Comparison of ENCODE assay signal across 3 worm cellular contexts in the genomic region with DNA sequence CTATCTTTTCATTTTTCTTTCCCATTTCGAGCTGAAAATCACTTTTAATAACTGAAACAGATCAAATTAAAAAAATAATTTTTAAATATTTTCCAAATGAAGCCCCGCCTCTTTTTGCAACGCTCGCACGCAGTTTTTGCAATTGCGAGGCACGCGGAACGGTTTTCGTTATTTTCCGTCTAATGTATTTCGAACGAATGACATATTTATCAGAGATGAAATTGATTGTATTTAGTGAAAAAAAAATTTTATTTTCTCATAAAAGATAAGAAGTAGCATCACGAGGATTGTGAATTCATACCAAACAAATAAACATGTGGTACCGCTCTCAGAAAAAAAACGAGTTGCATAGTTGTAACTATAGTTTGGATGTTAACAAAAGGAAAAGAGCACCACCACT.
TF ChIP-seq lines count a peak whose summit lies in the region.

A gene (minus strand): TSS at position 31 of the 400 bp plus-strand sequence.

TF ChIP-seq in whole organism, L2 larva, 48 proteins besides CTCF, POLR2A, EP300 and RAD21 (continued from another document):
- TF ChIP-seq ZK546.5 (tag; optimal IDR thresholded peaks at IDR 0.05; lab: Kevin White, UChicago) (no peak), sma-3 (GFP tag; optimal IDR thresholded peaks at IDR 0.05; lab: Kevin White, UChicago) (peak; percentile 85), aly-2 (tag; optimal IDR thresholded peaks at IDR 0.05; lab: Kevin White, UChicago) (no peak), elt-3 (tag; optimal IDR thresholded peaks at IDR 0.05; lab: Kevin White, UChicago) (no peak), nhr-25 (tag; optimal IDR thresholded peaks at IDR 0.05; lab: Kevin White, UChicago) (peak; percentile 58), ceh-16 (tag; optimal IDR thresholded peaks at IDR 0.05; lab: Kevin White, UChicago) (no peak), nhr-129 (tag; optimal IDR thresholded peaks at IDR 0.05; lab: Kevin White, UChicago) (peak; percentile 35), nhr-77 (tag; optimal IDR thresholded peaks at IDR 0.05; lab: Kevin White, UChicago) (no peak), lin-13 (GFP tag; optimal IDR thresholded peaks at IDR 0.05; lab: Kevin White, UChicago) (peak; percentile 72), nhr-12 (tag; optimal IDR thresholded peaks at IDR 0.05; lab: Kevin White, UChicago) (no peak), Y55F3AM.14 (GFP tag; optimal IDR thresholded peaks at IDR 0.05; lab: Kevin White, UChicago) (peak; percentile 17), peb-1 (tag; optimal IDR thresholded peaks at IDR 0.05; lab: Kevin White, UChicago) (no peak), zag-1 (tag; optimal IDR thresholded peaks at IDR 0.05; lab: Kevin White, UChicago) (no peak), nhr-6 (tag; optimal IDR thresholded peaks at IDR 0.05; lab: Kevin White, UChicago) (no peak), dmd-4 (tag; optimal IDR thresholded peaks at IDR 0.05; lab: Kevin White, UChicago) (no peak), nhr-10 (tag; optimal IDR thresholded peaks at IDR 0.05; lab: Kevin White, UChicago) (no peak), fos-1 (tag; optimal IDR thresholded peaks at IDR 0.05; lab: Kevin White, UChicago) (peak; percentile 4), elt-1 (tag; optimal IDR thresholded peaks at IDR 0.05; lab: Kevin White, UChicago) (no peak), ztf-1 (GFP tag; conservative IDR thresholded peaks at IDR 0.05; lab: Robert Waterston, UW) (no peak), ztf-4 (tag; optimal IDR thresholded peaks at IDR 0.05; lab: Kevin White, UChicago) (peak; percentile 55), mbf-1 (tag; optimal IDR thresholded peaks at IDR 0.05; lab: Kevin White, UChicago) (no peak), R02D3.7 (tag; optimal IDR thresholded peaks at IDR 0.05; lab: Kevin White, UChicago) (no peak), C34F6.9 (tag; optimal IDR thresholded peaks at IDR 0.05; lab: Kevin White, UChicago) (peak; percentile 63), ceh-82 (tag; optimal IDR thresholded peaks at IDR 0.05; lab: Kevin White, UChicago) (no peak), nhr-237 (tag; optimal IDR thresholded peaks at IDR 0.05; lab: Kevin White, UChicago) (peak; percentile 19), alr-1 (tag; optimal IDR thresholded peaks at IDR 0.05; lab: Kevin White, UChicago) (no peak), mab-5 (tag; optimal IDR thresholded peaks at IDR 0.05; lab: Kevin White, UChicago) (no peak)

TF ChIP-seq in whole organism, L4 larva, 104 proteins besides CTCF, POLR2A, EP300 and RAD21 (continued from another document and continues in another):
- no peak for TF ChIP-seq unc-39 (tag; optimal IDR thresholded peaks at IDR 0.05; lab: Kevin White, UChicago)
- TF ChIP-seq snpc-4 (tag; optimal IDR thresholded peaks at IDR 0.05; lab: Kevin White, UChicago): no peak
- TF ChIP-seq lin-13 (GFP tag; optimal IDR thresholded peaks at IDR 0.05; lab: Kevin White, UChicago): peak; percentile 47
- no peak for TF ChIP-seq ztf-11 (tag; optimal IDR thresholded peaks at IDR 0.05; lab: Kevin White, UChicago)
- no peak for TF ChIP-seq madf-9 (GFP tag; conservative IDR thresholded peaks at IDR 0.05; lab: Robert Waterston, UW)
- peak; percentile 58; the same call in 1 of the 2 replicates for TF ChIP-seq arid-1 (GFP tag; conservative IDR thresholded peaks at IDR 0.05; lab: Robert Waterston, UW)
- no peak for TF ChIP-seq R02D3.7 (tag; optimal IDR thresholded peaks at IDR 0.05; lab: Kevin White, UChicago)
- no peak for TF ChIP-seq fkh-10 (GFP tag; optimal IDR thresholded peaks at IDR 0.05; lab: Kevin White, UChicago)
- peak; percentile 72; the same call in 1 of the 2 replicates for TF ChIP-seq mdt-29 (GFP tag; IDR thresholded peaks at IDR 0.05; lab: Robert Waterston, UW)
- peak in 1 of 2 experiments; percentile 33 for TF ChIP-seq mdl-1 (tag; optimal IDR thresholded peaks at IDR 0.05; lab: Kevin White, UChicago)
- no peak for TF ChIP-seq nhr-111 (GFP tag; optimal IDR thresholded peaks at IDR 0.05; lab: Kevin White, UChicago)
- TF ChIP-seq daf-16 (GFP tag; optimal IDR thresholded peaks at IDR 0.05; lab: Kevin White, UChicago): peak; percentile 9 to 56
- TF ChIP-seq daf-16 (tag; optimal IDR thresholded peaks at IDR 0.05; lab: Kevin White, UChicago): peak; percentile 97
- no peak for TF ChIP-seq ceh-32 (tag; optimal IDR thresholded peaks at IDR 0.05; lab: Kevin White, UChicago; ENCODE audit: poor library complexity)
- TF ChIP-seq nhr-41 (GFP tag; IDR thresholded peaks at IDR 0.05; lab: Robert Waterston, UW): no peak; the same call in 1 of the 2 replicates
- TF ChIP-seq cey-2 (tag; optimal IDR thresholded peaks at IDR 0.05; lab: Kevin White, UChicago; ENCODE audit: borderline replicate concordance, insufficient read depth): no peak
- TF ChIP-seq attf-4 (tag; optimal IDR thresholded peaks at IDR 0.05; lab: Kevin White, UChicago): no peak
- TF ChIP-seq hmg-1.1 (GFP tag; IDR thresholded peaks at IDR 0.05; lab: Robert Waterston, UW): peak; percentile 56
- no peak for TF ChIP-seq ZK337.2 (GFP tag; IDR thresholded peaks at IDR 0.05; lab: Robert Waterston, UW)
- TF ChIP-seq snpc-1.2 (GFP tag; IDR thresholded peaks at IDR 0.05; lab: Robert Waterston, UW): no peak
- TF ChIP-seq ces-1 (GFP tag; optimal IDR thresholded peaks at IDR 0.05; lab: Kevin White, UChicago): no peak
- TF ChIP-seq nhr-48 (tag; optimal IDR thresholded peaks at IDR 0.05; lab: Kevin White, UChicago): peak; percentile 65
- TF ChIP-seq Y75B8A.6 (GFP tag; IDR thresholded peaks at IDR 0.05; lab: Robert Waterston, UW): no peak
- TF ChIP-seq F37D6.2 (tag; optimal IDR thresholded peaks at IDR 0.05; lab: Kevin White, UChicago): peak; percentile 14
- peak; percentile 77 for TF ChIP-seq duxl-1 (tag; optimal IDR thresholded peaks at IDR 0.05; lab: Kevin White, UChicago; ENCODE audit: poor library complexity)
- TF ChIP-seq F10B5.3 (tag; optimal IDR thresholded peaks at IDR 0.05; lab: Kevin White, UChicago): peak; percentile 64
- TF ChIP-seq pqm-1 (tag; optimal IDR thresholded peaks at IDR 0.05; lab: Kevin White, UChicago): peak; percentile 12
- TF ChIP-seq dmd-6 (GFP tag; IDR thresholded peaks at IDR 0.05; lab: Robert Waterston, UW): peak; percentile 60
- peak; percentile 45 for TF ChIP-seq daf-19 (GFP tag; conservative IDR thresholded peaks at IDR 0.05; lab: Robert Waterston, UW)
- TF ChIP-seq ceh-44 (GFP tag; IDR thresholded peaks at IDR 0.05; lab: Robert Waterston, UW): no peak
- TF ChIP-seq zag-1 (tag; optimal IDR thresholded peaks at IDR 0.05; lab: Kevin White, UChicago): no peak
- no peak for TF ChIP-seq tra-1 (GFP tag; IDR thresholded peaks at IDR 0.05; lab: Robert Waterston, UW)
- TF ChIP-seq fos-1 (tag; optimal IDR thresholded peaks at IDR 0.05; lab: Kevin White, UChicago): no peak
- TF ChIP-seq dmd-8 (GFP tag; IDR thresholded peaks at IDR 0.05; lab: Robert Waterston, UW): no peak
- no peak for TF ChIP-seq lir-3 (tag; optimal IDR thresholded peaks at IDR 0.05; lab: Kevin White, UChicago)
- TF ChIP-seq Y105C5A.15 (GFP tag; IDR thresholded peaks at IDR 0.05; lab: Robert Waterston, UW): 0 out of 2 replicates have a peak, but pooled peaks have one; percentile 56
- TF ChIP-seq T26A8.4 (GFP tag; IDR thresholded peaks at IDR 0.05; lab: Robert Waterston, UW): peak; percentile 82
- peak; percentile 91 for TF ChIP-seq mes-2 (tag; optimal IDR thresholded peaks at IDR 0.05; lab: Kevin White, UChicago; ENCODE audit: poor library complexity, severe bottlenecking)
- peak; percentile 71 for TF ChIP-seq dpl-1 (GFP tag; optimal IDR thresholded peaks at IDR 0.05; lab: Kevin White, UChicago)
- no peak for TF ChIP-seq nhr-76 (tag; optimal IDR thresholded peaks at IDR 0.05; lab: Kevin White, UChicago)
- TF ChIP-seq nhr-10 (tag; optimal IDR thresholded peaks at IDR 0.05; lab: Kevin White, UChicago): peak; percentile 13
- peak; percentile 81 for TF ChIP-seq nhr-6 (tag; optimal IDR thresholded peaks at IDR 0.05; lab: Kevin White, UChicago)
- no peak for TF ChIP-seq F26F4.8 (GFP tag; conservative IDR thresholded peaks at IDR 0.05; lab: Robert Waterston, UW)
- 0 out of 2 replicates have a peak, but pooled peaks have one; percentile 24 for TF ChIP-seq Y48G9A.11 (GFP tag; IDR thresholded peaks at IDR 0.05; lab: Robert Waterston, UW)
- peak; percentile 20 for TF ChIP-seq nhr-28 (tag; optimal IDR thresholded peaks at IDR 0.05; lab: Kevin White, UChicago)
- TF ChIP-seq php-3 (GFP tag; IDR thresholded peaks at IDR 0.05; lab: Robert Waterston, UW): peak; percentile 67; the same call in 1 of the 2 replicates
- TF ChIP-seq lim-7 (GFP tag; IDR thresholded peaks at IDR 0.05; lab: Robert Waterston, UW): no peak
- TF ChIP-seq aha-1 (tag; lab: Kevin White, UChicago): peak; percentile 72
- TF ChIP-seq hif-1 (tag; optimal IDR thresholded peaks at IDR 0.05; lab: Kevin White, UChicago): peak in 1 of 2 experiments; percentile 74
- TF ChIP-seq lin-1 (GFP tag; IDR thresholded peaks at IDR 0.05; lab: Robert Waterston, UW): peak; percentile 31; the same call in 1 of the 2 replicates
- peak; percentile 67 for TF ChIP-seq ctbp-1 (GFP tag; IDR thresholded peaks at IDR 0.05; lab: Robert Waterston, UW)

TF ChIP-seq in whole organism, late embryonic, 69 proteins besides CTCF, POLR2A, EP300 and RAD21 (continued from another document):
- TF ChIP-seq madf-2 (tag; optimal IDR thresholded peaks at IDR 0.05; lab: Kevin White, UChicago) (peak; percentile 42), fkh-6 (tag; optimal IDR thresholded peaks at IDR 0.05; lab: Kevin White, UChicago) (no peak), ceh-31 (tag; optimal IDR thresholded peaks at IDR 0.05; lab: Kevin White, UChicago) (peak; percentile 34), pha-2 (tag; optimal IDR thresholded peaks at IDR 0.05; lab: Kevin White, UChicago) (peak; percentile 65), ceh-34 (tag; optimal IDR thresholded peaks at IDR 0.05; lab: Kevin White, UChicago) (no peak), hlh-6 (tag; optimal IDR thresholded peaks at IDR 0.05; lab: Kevin White, UChicago) (no peak), K02D7.2 (tag; optimal IDR thresholded peaks at IDR 0.05; lab: Kevin White, UChicago) (peak; percentile 64), Y22D7AL.16 (tag; optimal IDR thresholded peaks at IDR 0.05; lab: Kevin White, UChicago) (peak; percentile 55), lin-11 (tag; optimal IDR thresholded peaks at IDR 0.05; lab: Kevin White, UChicago) (peak; percentile 47), ahr-1 (tag; optimal IDR thresholded peaks at IDR 0.05; lab: Kevin White, UChicago) (peak; percentile 44), ceh-14 (tag; optimal IDR thresholded peaks at IDR 0.05; lab: Kevin White, UChicago) (peak; percentile 73), dmd-4 (tag; optimal IDR thresholded peaks at IDR 0.05; lab: Kevin White, UChicago; ENCODE audit: borderline replicate concordance) (peak; percentile 21), unc-86 (tag; optimal IDR thresholded peaks at IDR 0.05; lab: Kevin White, UChicago) (peak; percentile 69), C38D4.7 (GFP tag; optimal IDR thresholded peaks at IDR 0.05; lab: Kevin White, UChicago) (peak; percentile 52), hlh-15 (tag; optimal IDR thresholded peaks at IDR 0.05; lab: Kevin White, UChicago) (no peak), ttx-3 (tag; optimal IDR thresholded peaks at IDR 0.05; lab: Kevin White, UChicago) (peak; percentile 67), zip-5 (tag; optimal IDR thresholded peaks at IDR 0.05; lab: Kevin White, UChicago) (peak; percentile 29), ceh-24 (tag; optimal IDR thresholded peaks at IDR 0.05; lab: Kevin White, UChicago) (no peak)
